Fruit fly (Drosophila melanogaster) whole organism, prepupa: ENCODE measurements around the gene Culd.

Experiments used
- Blimp-1 ChIP-seq: fragments of 200-800 bp; sonication (Bioruptor generic); optimal IDR thresholded peaks from 3 replicates; lab custom pipeline; 2017; ENCODE audit warnings: missing biosample characterization, missing genetic modification characterization, mild to moderate bottlenecking, moderate library complexity, missing genetic modification reagents
- CG10631 ChIP-seq: fragments of 200-800 bp; sonication (Bioruptor generic); optimal IDR thresholded peaks from 2 replicates; lab custom pipeline; 2016; ENCODE audit warnings: missing biosample characterization, missing genetic modification characterization
- CG11294 ChIP-seq: fragments of 200-800 bp; sonication (Bioruptor generic); IDR thresholded peaks from 2 replicates; pipeline ENCODE4 v1.3.6; 2022; ENCODE audit warnings: missing biosample characterization, missing genetic modification characterization
- CG11762 ChIP-seq: fragments of 200-800 bp; sonication (Bioruptor generic); optimal IDR thresholded peaks from 3 replicates; lab custom pipeline; 2016; ENCODE audit warnings: missing biosample characterization, missing genetic modification characterization; ENCODE audit not compliant: insufficient read depth
- CG1621 ChIP-seq: fragments of 200-800 bp; sonication (Bioruptor generic); optimal IDR thresholded peaks from 3 replicates; lab custom pipeline; 2018; ENCODE audit warnings: missing biosample characterization, mild to moderate bottlenecking, missing genetic modification characterization
- CG16779 ChIP-seq: fragments of 200-800 bp; sonication (Bioruptor generic); optimal IDR thresholded peaks from 3 replicates; lab custom pipeline; 2017; ENCODE audit warnings: missing biosample characterization, mild to moderate bottlenecking, missing genetic modification characterization
- CG31627 ChIP-seq: fragments of 200-800 bp; sonication (Bioruptor generic); optimal IDR thresholded peaks from 3 replicates; lab custom pipeline; 2016; ENCODE audit warnings: missing biosample characterization, missing genetic modification characterization
- CG32006 ChIP-seq: fragments of 200-800 bp; sonication (Bioruptor generic); optimal IDR thresholded peaks from 3 replicates; lab custom pipeline; 2017; ENCODE audit warnings: missing biosample characterization, mild to moderate bottlenecking, missing genetic modification characterization
- CG6276 ChIP-seq: fragments of 200-800 bp; sonication (Bioruptor generic); optimal IDR thresholded peaks from 2 replicates; lab custom pipeline; 2017; ENCODE audit warnings: missing biosample characterization, mild to moderate bottlenecking, missing genetic modification characterization
- CG6792 ChIP-seq: fragments of 200-800 bp; sonication (Bioruptor generic); optimal IDR thresholded peaks from 3 replicates; lab custom pipeline; 2016; ENCODE audit warnings: missing biosample characterization, missing genetic modification characterization
- CG6854 ChIP-seq: fragments of 200-800 bp; sonication (Bioruptor generic); optimal IDR thresholded peaks from 2 replicates; lab custom pipeline; 2017; ENCODE audit warnings: missing biosample characterization, mild to moderate bottlenecking, missing genetic modification characterization
- CG8119 ChIP-seq: fragments of 200-800 bp; sonication (Bioruptor generic); IDR thresholded peaks from 3 replicates; pipeline ENCODE4 v1.3.6; 2022; ENCODE audit warnings: missing biosample characterization, missing genetic modification characterization
- CG9139 ChIP-seq: fragments of 200-800 bp; sonication (Bioruptor generic); optimal IDR thresholded peaks from 3 replicates; lab custom pipeline; 2017; ENCODE audit warnings: missing biosample characterization, mild to moderate bottlenecking, missing genetic modification characterization
- Eip78C ChIP-seq: fragments of 200-800 bp; sonication (Bioruptor generic); peaks from one replicate; lab custom pipeline; 2016; ENCODE audit warnings: missing biosample characterization, missing genetic modification characterization
- Eip93F ChIP-seq: fragments of 200-800 bp; sonication (Bioruptor generic); optimal IDR thresholded peaks from 2 replicates; lab custom pipeline; 2016; ENCODE audit warnings: missing biosample characterization, mild to moderate bottlenecking, missing genetic modification characterization
- Ets21C ChIP-seq: fragments of 200-800 bp; sonication (Bioruptor generic); optimal IDR thresholded peaks from 3 replicates; lab custom pipeline; 2016; ENCODE audit warnings: missing biosample characterization, missing genetic modification characterization
- Ets96B ChIP-seq: fragments of 200-800 bp; optimal IDR thresholded peaks from 2 replicates; lab custom pipeline; 2019; ENCODE audit warnings: missing biosample characterization, mild to moderate bottlenecking, missing genetic modification characterization, moderate library complexity
- Gug ChIP-seq: fragments of 200-800 bp; sonication (Bioruptor generic); IDR thresholded peaks from 2 replicates; pipeline ENCODE4 v1.3.6; 2022; ENCODE audit warnings: missing biosample characterization, missing genetic modification characterization
- Hr39 ChIP-seq: fragments of 200-800 bp; sonication (Bioruptor generic); optimal IDR thresholded peaks from 2 replicates; lab custom pipeline; 2016; ENCODE audit warnings: missing biosample characterization, missing genetic modification characterization
- Hr4 ChIP-seq: fragments of 200-800 bp; sonication (Bioruptor generic); optimal IDR thresholded peaks from 3 replicates; lab custom pipeline; 2016; ENCODE audit warnings: missing biosample characterization, missing genetic modification characterization
- Lpt ChIP-seq: fragments of 200-800 bp; sonication (Bioruptor generic); optimal IDR thresholded peaks from 3 replicates; lab custom pipeline; 2016; ENCODE audit warnings: missing biosample characterization, missing genetic modification characterization
- Met ChIP-seq: fragments of 200-800 bp; sonication (Bioruptor generic); optimal IDR thresholded peaks from 3 replicates; lab custom pipeline; 2016; ENCODE audit warnings: missing biosample characterization, missing genetic modification characterization
- OdsH ChIP-seq: fragments of 200-800 bp; sonication (Bioruptor generic); optimal IDR thresholded peaks from 3 replicates; lab custom pipeline; 2016; ENCODE audit warnings: missing biosample characterization, missing genetic modification characterization
- Sox102F ChIP-seq: fragments of 200-800 bp; sonication (Bioruptor generic); optimal IDR thresholded peaks from 2 replicates; lab custom pipeline; 2016; ENCODE audit warnings: missing biosample characterization, mild to moderate bottlenecking, missing genetic modification characterization
- Sox14 ChIP-seq: fragments of 200-800 bp; sonication (Bioruptor generic); optimal IDR thresholded peaks from 3 replicates; lab custom pipeline; 2016; ENCODE audit warnings: missing biosample characterization, missing genetic modification characterization
- Sox15 ChIP-seq: fragments of 200-800 bp; sonication (Bioruptor generic); optimal IDR thresholded peaks from 3 replicates; lab custom pipeline; 2016; ENCODE audit warnings: missing biosample characterization, missing genetic modification characterization
- achi ChIP-seq: fragments of 200-800 bp; sonication (Bioruptor generic); optimal IDR thresholded peaks from 3 replicates; lab custom pipeline; 2016; ENCODE audit warnings: missing biosample characterization, missing genetic modification characterization
- cyc ChIP-seq: fragments of 200-800 bp; sonication (Bioruptor generic); optimal IDR thresholded peaks from 3 replicates; lab custom pipeline; 2016; ENCODE audit warnings: missing biosample characterization, missing genetic modification characterization
- dac ChIP-seq: fragments of 200-800 bp; sonication (Bioruptor generic); optimal IDR thresholded peaks from 2 replicates; lab custom pipeline; 2017; ENCODE audit warnings: missing biosample characterization, mild to moderate bottlenecking, missing genetic modification characterization
- eg ChIP-seq: fragments of 200-800 bp; sonication (Bioruptor generic); IDR thresholded peaks from 3 replicates; pipeline ENCODE4 v1.3.6; 2022; ENCODE audit warnings: missing biosample characterization, missing genetic modification characterization
- fd85E ChIP-seq: fragments of 200-800 bp; sonication (Bioruptor generic); optimal IDR thresholded peaks from 3 replicates; lab custom pipeline; 2016; ENCODE audit warnings: missing biosample characterization, missing genetic modification characterization
- lz ChIP-seq: fragments of 200-800 bp; sonication (Bioruptor generic); optimal IDR thresholded peaks from 3 replicates; lab custom pipeline; 2016; ENCODE audit warnings: missing biosample characterization, missing genetic modification characterization
- pdm3 ChIP-seq: fragments of 200-800 bp; sonication (Bioruptor generic); optimal IDR thresholded peaks from 3 replicates; lab custom pipeline; 2016; ENCODE audit warnings: missing biosample characterization, missing genetic modification characterization
- salr ChIP-seq, 2 experiments: fragments of 200-800 bp; sonication (Bioruptor generic); optimal IDR thresholded peaks; 3 replicates each; lab custom pipeline; 2016 to 2018; ENCODE audit warnings: missing biosample characterization in 2 of 2, missing genetic modification characterization in 2 of 2, mild to moderate bottlenecking in 1 of 2
- ss ChIP-seq, 2 experiments: fragments of 200-800 bp; sonication (Bioruptor generic); optimal IDR thresholded peaks; 2 replicates in 1 of 2; 3 replicates in 1 of 2; lab custom pipeline; 2017 to 2018; ENCODE audit warnings: mild to moderate bottlenecking in 2 of 2, missing biosample characterization in 2 of 2, missing genetic modification characterization in 2 of 2, moderate library complexity in 1 of 2
- svp ChIP-seq: fragments of 200-800 bp; sonication (Bioruptor generic); peaks from one replicate; lab custom pipeline; 2016; ENCODE audit warnings: missing biosample characterization, missing genetic modification characterization
- topi ChIP-seq: fragments of 200-800 bp; sonication (Bioruptor generic); optimal IDR thresholded peaks from 3 replicates; lab custom pipeline; 2016; ENCODE audit warnings: missing biosample characterization, missing genetic modification characterization
- vri ChIP-seq: fragments of 200-800 bp; sonication (Bioruptor generic); optimal IDR thresholded peaks from 3 replicates; lab custom pipeline; 2016; ENCODE audit warnings: missing biosample characterization, mild to moderate bottlenecking, missing genetic modification characterization

Gene Culd

dm6 chr3L:8346100-8346980 lies 9.8 kb downstream of the Culd start, which contains the start of the genes CG7182 and GAPcenA (continued):
- peak; percentile 75 for TF ChIP-seq topi (GFP tag; lab: Kevin White, UChicago)
- peak; percentile 90 for TF ChIP-seq vri
- TF ChIP-seq cyc (GFP tag; lab: Kevin White, UChicago) = peak; percentile 64
- peak; percentile 43 for TF ChIP-seq Sox15
- no peak for TF ChIP-seq Hr4 (GFP tag; lab: Kevin White, UChicago)
- peak; percentile 66 for TF ChIP-seq lz
- no peak for TF ChIP-seq CG6276 (GFP tag; lab: Kevin White, UChicago)
- TF ChIP-seq Gug (GFP tag; lab: Robert Waterston, UW) = 0 out of 2 replicates have a peak, but pooled peaks have one; percentile 9
- no peak for TF ChIP-seq Ets21C
- peak; percentile 36 for TF ChIP-seq Lpt (GFP tag; lab: Kevin White, UChicago)
- TF ChIP-seq CG1621 (tag; lab: Kevin White, UChicago) = peak; percentile 16
- peak; percentile 27 for TF ChIP-seq Eip93F (GFP tag; lab: Kevin White, UChicago)
- peak; percentile 64 for TF ChIP-seq CG11762
- peak; percentile 26 for TF ChIP-seq CG9139 (GFP tag; lab: Kevin White, UChicago)
- TF ChIP-seq CG6792 = peak; percentile 70
- peak; percentile 42 for TF ChIP-seq Blimp-1 (GFP tag; lab: Kevin White, UChicago)
- TF ChIP-seq ss (GFP tag; optimal IDR thresholded peaks at IDR 0.05; lab: Kevin White, UChicago) = peak in 1 of 2 experiments; percentile 79
- TF ChIP-seq Sox14 (GFP tag; lab: Kevin White, UChicago) = peak; percentile 41
- no peak for TF ChIP-seq Met
- TF ChIP-seq pdm3 (GFP tag; lab: Kevin White, UChicago) = no peak
- TF ChIP-seq dac (GFP tag; lab: Kevin White, UChicago) = no peak
- TF ChIP-seq eg (GFP tag; lab: Robert Waterston, UW) = peak; percentile 75
- TF ChIP-seq CG6854 (GFP tag; lab: Kevin White, UChicago) = peak; percentile 28
- TF ChIP-seq CG16779 = no peak
- TF ChIP-seq Sox102F (GFP tag; lab: Kevin White, UChicago) = no peak
- peak; percentile 63 for TF ChIP-seq CG31627 (GFP tag; lab: Kevin White, UChicago)
- peak; percentile 78 for TF ChIP-seq Ets96B (tag; lab: Kevin White, UChicago)
- peak; percentile 23; the same call in 1 of the 2 replicates for TF ChIP-seq CG11294 (GFP tag; lab: Robert Waterston, UW)

- TF ChIP-seq OdsH (GFP tag; lab: Kevin White, UChicago) = no peak
- no peak for TF ChIP-seq achi (GFP tag; lab: Kevin White, UChicago)
- no peak for TF ChIP-seq vri
- no peak for TF ChIP-seq Ets21C
- TF ChIP-seq CG10631 (GFP tag; lab: Kevin White, UChicago) = no peak
- no peak for TF ChIP-seq Eip78C (GFP tag; lab: Kevin White, UChicago)
- no peak for TF ChIP-seq Sox102F (GFP tag; lab: Kevin White, UChicago)
- no peak for TF ChIP-seq salr (GFP tag; optimal IDR thresholded peaks at IDR 0.05; lab: Kevin White, UChicago)
- TF ChIP-seq Ets96B (tag; lab: Kevin White, UChicago) = no peak
- TF ChIP-seq svp = no peak
- no peak for TF ChIP-seq Hr39 (GFP tag; lab: Kevin White, UChicago)
- no peak for TF ChIP-seq CG8119 (GFP tag; lab: Robert Waterston, UW)
- TF ChIP-seq Sox15 = no peak
- no peak for TF ChIP-seq CG32006 (GFP tag; lab: Kevin White, UChicago)
- TF ChIP-seq fd85E (GFP tag; lab: Kevin White, UChicago) = no peak
- TF ChIP-seq Gug (GFP tag; lab: Robert Waterston, UW) = no peak
Observed at dm6 chr3L:8345182-8345581, 10.9 kb downstream of the Culd start.
